Worm (Caenorhabditis elegans) whole organism, midembryonic: ENCODE measurements around the gene math-22.

ENCODE experiments used
- cog-1 ChIP-seq: sonication (generic microtip); optimal IDR thresholded peaks from 2 replicates; lab custom pipeline; 2016; ENCODE audit warnings: missing genetic modification characterization, missing compliant biosample characterization
- klf-2 ChIP-seq: fragments of 200-800 bp; sonication (Bioruptor generic); conservative IDR thresholded peaks from 2 replicates; pipeline ENCODE4 v1.3.6; 2022; ENCODE audit warnings: missing genetic modification reagents, missing genetic modification characterization, missing compliant biosample characterization
- med-1 ChIP-seq: sonication (generic microtip); optimal IDR thresholded peaks from 2 replicates; lab custom pipeline; 2017; ENCODE audit warnings: missing genetic modification characterization, mild to moderate bottlenecking, missing compliant biosample characterization, antibody characterized with exemption, missing genetic modification reagents; ENCODE audit not compliant: insufficient read depth
- ztf-23 ChIP-seq: fragments of 200-800 bp; sonication (Bioruptor generic); IDR thresholded peaks from 2 replicates; pipeline ENCODE4 v1.3.6; 2022; ENCODE audit warnings: missing genetic modification reagents, missing genetic modification characterization, missing compliant biosample characterization

DNA sequence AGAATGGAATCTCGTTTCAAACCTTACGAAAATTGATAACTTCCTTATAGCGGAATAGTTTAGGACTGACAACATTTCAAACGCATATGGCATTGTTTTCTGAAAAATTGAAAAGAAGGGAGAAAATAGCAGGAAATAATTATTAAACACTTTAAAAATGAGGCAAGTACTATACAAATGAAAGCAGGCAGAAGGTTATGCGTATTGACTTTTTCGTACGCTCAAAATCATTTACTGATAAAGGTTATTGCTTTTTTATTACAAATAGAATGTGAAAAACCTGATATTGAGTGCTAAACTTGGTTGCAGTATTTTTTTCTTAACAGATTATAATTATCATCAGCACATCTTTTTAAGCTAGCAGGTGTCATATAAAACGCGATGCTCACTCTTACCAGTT lies 34.4 kb downstream of the math-22 start, which contains the start of gene ZK250.13:
- TF ChIP-seq cog-1 (tag; lab: Kevin White, UChicago) (no peak), klf-2 (GFP tag; lab: Robert Waterston, UW) (no peak), ztf-23 (no peak), med-1 (no peak)
